Worm (Caenorhabditis elegans): ENCODE results near the gene M163.9.

- no peak for TF ChIP-seq ref-1 (GFP tag; conservative IDR thresholded peaks at IDR 0.05)
- no peak for TF ChIP-seq cog-1 (tag; optimal IDR thresholded peaks at IDR 0.05)
- no peak for TF ChIP-seq flt-1 (GFP tag; IDR thresholded peaks at IDR 0.05)
- TF ChIP-seq tab-1 (GFP tag; IDR thresholded peaks at IDR 0.05) = no peak
- TF ChIP-seq ztf-29 (GFP tag; IDR thresholded peaks at IDR 0.05) = no peak
Measured at ce11 chrX:14424186-14424585, 45.2 kb upstream of the M163.9 start.
